Worm (Caenorhabditis elegans) whole organism, L1 larva: Measurements from ENCODE around the gene sre-1.

Experiments
- C04F5.9 ChIP-seq: sonication (generic microtip); optimal IDR thresholded peaks from 2 replicates; lab custom pipeline; 2016; ENCODE audit warnings: missing genetic modification characterization, missing compliant biosample characterization
- ama-1 ChIP-seq: fragments of 150-350 bp; optimal IDR thresholded peaks from 2 replicates; lab custom pipeline; 2014

DNA sequence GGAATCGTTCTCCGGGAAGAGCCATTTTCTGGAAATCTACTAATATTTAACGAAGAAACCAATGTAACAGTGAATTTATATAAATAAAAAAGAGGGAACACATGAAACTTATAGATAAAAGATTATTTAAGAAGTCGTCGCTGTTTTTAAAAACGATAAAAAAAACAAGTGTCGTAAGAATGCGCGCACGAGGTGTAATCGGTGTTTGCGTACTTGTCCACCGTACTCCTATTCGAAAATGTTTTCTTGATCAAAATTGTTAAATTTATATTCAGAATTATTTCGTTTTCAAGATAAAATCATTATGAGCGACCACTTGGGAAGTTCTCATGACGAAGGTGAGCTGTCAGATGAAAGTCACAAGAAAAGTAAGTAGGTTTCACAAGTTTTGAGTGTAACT is 10.5 kb upstream of the sre-1 start, which contains the start of the genes moa-2 and cdk-11.1:
- TF ChIP-seq C04F5.9 (tag; lab: Kevin White, UChicago) (no peak), ama-1 (no peak)
